Worm (Caenorhabditis elegans): ENCODE data around the gene fbxa-113.

DNA sequence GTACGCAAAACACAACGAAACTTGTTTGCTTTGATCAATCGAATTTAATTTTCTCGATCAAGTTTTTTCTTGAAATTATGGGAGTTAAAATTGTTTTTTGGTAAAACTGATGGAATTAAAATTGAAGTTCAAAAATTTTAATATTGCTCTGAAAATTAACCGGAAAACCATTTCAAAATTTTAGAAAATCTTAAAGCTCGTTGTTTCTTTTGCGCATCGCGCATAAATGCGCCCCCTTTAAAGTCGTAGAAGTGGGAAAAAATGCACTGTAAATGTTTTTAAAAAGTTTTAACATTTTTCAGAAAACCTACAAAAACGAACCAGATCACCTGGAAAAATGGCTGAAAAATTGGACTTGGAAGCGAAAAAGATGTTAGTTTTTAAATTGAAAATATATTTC, at the start of gene fbxa-113:
- TF ChIP-seq med-1 (GFP tag; optimal IDR thresholded peaks at IDR 0.05; ENCODE audit: insufficient read depth), result no peak
- TF ChIP-seq klf-2 (GFP tag; conservative IDR thresholded peaks at IDR 0.05), result no peak
- TF ChIP-seq flt-1 (GFP tag; IDR thresholded peaks at IDR 0.05), result no peak
- no peak for TF ChIP-seq ztf-29 (GFP tag; IDR thresholded peaks at IDR 0.05)
- no peak for TF ChIP-seq ztf-23 (GFP tag; IDR thresholded peaks at IDR 0.05)
- no peak for TF ChIP-seq cog-1 (tag; optimal IDR thresholded peaks at IDR 0.05)
